Worm (Caenorhabditis elegans) whole organism, L2 larva: ENCODE data around the gene plp-2.

ENCODE experiments used
- R02D3.7 ChIP-seq: fragments of 150-350 bp; optimal IDR thresholded peaks from 2 replicates; lab custom pipeline; 2014; ENCODE audit warnings: missing biosample characterization, missing genetic modification characterization
- dmd-4 ChIP-seq: sonication (generic microtip); optimal IDR thresholded peaks from 2 replicates; lab custom pipeline; 2017; ENCODE audit warnings: missing biosample characterization, missing genetic modification characterization
- elt-3 ChIP-seq: sonication (generic microtip); optimal IDR thresholded peaks from 2 replicates; lab custom pipeline; 2017; ENCODE audit warnings: missing biosample characterization, missing genetic modification characterization
- lin-39 ChIP-seq: fragments of 150-350 bp; optimal IDR thresholded peaks from 2 replicates; lab custom pipeline; 2014; ENCODE audit warnings: missing biosample characterization, missing genetic modification reagents, missing genetic modification characterization
- mdl-1 ChIP-seq, 2 experiments: fragments of 150-350 bp in 1 of 2; sonication (generic microtip) in 1 of 2; optimal IDR thresholded peaks; 2 replicates each; lab custom pipeline; 2017; ENCODE audit warnings: missing biosample characterization in 2 of 2, missing genetic modification characterization in 2 of 2

ce11 chrX:14976840-14977534 is 5.6 kb downstream of the plp-2 start:
- TF ChIP-seq elt-3 (tag; lab: Kevin White, UChicago) (no peak), R02D3.7 (tag; lab: Kevin White, UChicago) (no peak), mdl-1 (tag; optimal IDR thresholded peaks at IDR 0.05; lab: Kevin White, UChicago) (no peak), lin-39 (tag; lab: Kevin White, UChicago) (no peak), dmd-4 (tag; lab: Kevin White, UChicago) (no peak)
